Worm (Caenorhabditis elegans): ENCODE data around the gene ilys-5.

DNA sequence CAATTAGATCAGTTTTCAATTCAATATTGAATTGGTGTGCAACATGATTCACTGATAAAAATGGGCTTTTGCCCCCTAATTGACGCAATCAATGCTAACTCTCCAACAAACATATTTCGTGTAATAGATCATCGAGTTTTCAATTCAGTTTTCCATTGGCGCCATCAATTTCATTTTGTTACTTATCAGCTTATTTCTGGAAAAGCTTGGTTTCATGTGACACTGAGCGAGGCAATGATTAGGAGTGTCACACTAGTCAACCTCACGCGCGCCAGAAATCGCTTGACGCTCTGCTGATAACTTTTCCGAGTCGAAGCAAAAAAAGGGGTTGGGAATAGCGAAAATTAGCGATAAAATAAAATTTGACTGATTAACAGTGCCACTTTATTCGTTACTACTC is 18.1 kb downstream of the ilys-5 start, which contains the start of gene ets-4:
- TF ChIP-seq ama-1 (optimal IDR thresholded peaks at IDR 0.05) (no peak), ama-1 (GFP tag; optimal IDR thresholded peaks at IDR 0.05) (no peak), lin-35 (GFP tag; optimal IDR thresholded peaks at IDR 0.05) (no peak), ztf-25 (GFP tag; IDR thresholded peaks at IDR 0.05) (no peak), snpc-1.3 (tag; optimal IDR thresholded peaks at IDR 0.05; ENCODE audit: insufficient read depth) (no peak), Y95B8A.8 (GFP tag; IDR thresholded peaks at IDR 0.05) (no peak), lir-1 (GFP tag; conservative IDR thresholded peaks at IDR 0.05) (no peak), unc-62 (GFP tag; optimal IDR thresholded peaks at IDR 0.05) (peak; percentile 70), ztf-3 (GFP tag; optimal IDR thresholded peaks at IDR 0.05) (no peak), gei-17 (GFP tag; optimal IDR thresholded peaks at IDR 0.05) (no peak), T07F8.4 (tag; optimal IDR thresholded peaks at IDR 0.05) (no peak), nhr-90 (tag; optimal IDR thresholded peaks at IDR 0.05) (peak; percentile 22), unc-130 (GFP tag; optimal IDR thresholded peaks at IDR 0.05) (no peak), repo-1 (tag; optimal IDR thresholded peaks at IDR 0.05) (no peak)
